Worm (Caenorhabditis elegans): Measurements from ENCODE around the gene col-122.

DNA sequence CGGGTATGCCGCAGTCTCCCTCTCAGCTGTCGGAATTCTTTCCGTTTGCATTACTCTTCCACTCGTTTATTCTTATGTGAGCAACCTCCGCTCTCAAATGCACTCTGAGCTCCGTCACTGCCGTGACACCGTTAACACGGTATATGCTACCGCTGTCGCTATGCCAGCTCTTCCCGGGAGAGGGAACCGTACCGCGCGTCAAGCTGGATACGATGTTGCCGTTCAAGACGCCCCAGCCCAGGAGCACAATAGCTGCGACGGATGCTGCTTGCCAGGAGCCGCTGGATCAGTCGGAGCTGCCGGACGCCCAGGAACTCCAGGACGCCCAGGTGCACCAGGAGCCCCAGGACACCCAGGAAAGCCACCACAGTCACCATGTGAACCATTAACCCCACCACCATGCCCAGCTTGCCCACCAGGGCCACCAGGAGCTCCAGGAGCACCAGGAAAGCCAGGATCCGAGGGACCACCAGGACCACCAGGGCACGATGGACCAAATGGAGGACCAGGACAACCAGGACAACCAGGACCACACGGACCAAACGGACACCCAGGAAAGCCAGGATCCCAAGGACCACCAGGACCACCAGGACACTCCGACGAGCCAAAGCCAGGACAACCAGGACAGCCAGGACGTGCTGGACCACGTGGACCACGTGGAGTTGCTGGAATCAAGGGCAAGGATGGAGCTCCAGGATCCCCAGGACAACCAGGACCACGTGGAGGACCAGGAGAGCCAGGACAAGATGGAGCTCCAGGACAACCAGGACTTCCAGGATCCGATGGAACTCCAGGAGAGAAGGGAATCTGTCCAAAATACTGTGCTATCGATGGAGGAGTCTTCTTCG is 574 bp downstream of the col-122 start:
- TF ChIP-seq pha-4 (tag; optimal IDR thresholded peaks at IDR 0.05) = no peak
- no peak for TF ChIP-seq pros-1 (tag; optimal IDR thresholded peaks at IDR 0.05)
- no peak for TF ChIP-seq C38D4.7 (GFP tag; optimal IDR thresholded peaks at IDR 0.05)
- no peak for TF ChIP-seq ceh-14 (tag; optimal IDR thresholded peaks at IDR 0.05)
- no peak for TF ChIP-seq nhr-11 (tag; optimal IDR thresholded peaks at IDR 0.05)
- TF ChIP-seq pqm-1 (tag; optimal IDR thresholded peaks at IDR 0.05) = no peak
- TF ChIP-seq ceh-34 (tag; optimal IDR thresholded peaks at IDR 0.05) = no peak
- no peak for TF ChIP-seq K02D7.2 (tag; optimal IDR thresholded peaks at IDR 0.05)
- TF ChIP-seq unc-86 (tag; optimal IDR thresholded peaks at IDR 0.05) = no peak
- no peak for TF ChIP-seq gmeb-2 (tag; optimal IDR thresholded peaks at IDR 0.05)
- no peak for TF ChIP-seq dve-1 (tag; optimal IDR thresholded peaks at IDR 0.05)
- TF ChIP-seq Y22D7AL.16 (tag; optimal IDR thresholded peaks at IDR 0.05) = no peak

Measured in whole organism, late embryonic.